Worm (Caenorhabditis elegans): ENCODE data around the gene F28B12.6.

F28B12.6 gene

DNA sequence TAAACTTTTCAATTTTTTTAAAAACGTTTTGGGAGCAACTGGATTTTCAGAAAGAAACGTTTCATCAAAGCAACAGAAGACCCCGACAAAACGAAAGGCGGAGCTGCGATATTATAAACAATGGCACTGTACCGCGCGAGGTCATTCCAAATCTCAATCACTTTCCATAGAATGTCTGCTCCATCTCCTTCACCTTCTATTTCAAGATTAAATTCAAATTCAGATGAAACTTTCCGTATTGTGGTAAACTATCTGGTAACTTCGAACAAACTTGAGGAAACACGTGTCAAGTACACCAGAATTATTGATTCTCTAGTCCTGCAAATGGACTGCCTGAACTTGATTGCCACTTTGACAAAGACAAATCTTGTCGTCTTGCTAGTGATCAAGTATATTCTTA lies at the start of gene F28B12.6:
Gene F28B12.6 (plus strand): TSS at position 49 of the 400 bp plus-strand sequence.
- no peak for TF ChIP-seq dao-5 (tag; optimal IDR thresholded peaks at IDR 0.05)

DNA sequence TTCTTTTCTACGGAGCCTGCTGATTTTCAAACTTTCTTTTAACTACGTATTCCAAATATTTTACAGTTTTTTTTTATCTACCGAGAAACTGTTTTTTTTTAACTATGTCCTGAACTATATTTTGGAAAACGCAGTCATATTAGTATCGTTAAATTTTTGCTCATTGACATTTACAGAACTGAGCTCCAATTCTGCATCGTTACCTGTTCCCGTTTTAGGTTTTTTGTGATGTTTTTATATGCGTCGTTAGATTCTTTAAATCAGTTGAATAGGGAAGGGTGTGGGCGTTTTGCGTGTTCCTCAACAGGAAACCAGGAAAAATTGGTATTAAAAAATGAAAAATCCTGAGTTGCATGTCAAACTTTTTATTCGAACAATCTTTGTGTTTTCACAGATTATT lies 47.9 kb upstream of the F28B12.6 start:
- TF ChIP-seq him-1 (tag; optimal IDR thresholded peaks at IDR 0.05) (no peak), W03F9.2 (tag; optimal IDR thresholded peaks at IDR 0.05) (no peak), dao-5 (tag; optimal IDR thresholded peaks at IDR 0.05) (no peak)

ce11 chrII:5895870-5896269 lies 44.8 kb upstream of the F28B12.6 start, which contains the start of gene F59G1.4:
Gene F59G1.4 (plus strand): TSS chrII:5896170.
- TF ChIP-seq W03F9.2 (tag; optimal IDR thresholded peaks at IDR 0.05) (no peak), dao-5 (tag; optimal IDR thresholded peaks at IDR 0.05) (no peak), him-1 (tag; optimal IDR thresholded peaks at IDR 0.05) (no peak)

- TF ChIP-seq dao-5 (tag; optimal IDR thresholded peaks at IDR 0.05) (no peak), him-1 (tag; optimal IDR thresholded peaks at IDR 0.05) (no peak), W03F9.2 (tag; optimal IDR thresholded peaks at IDR 0.05) (no peak)
These were observed 44.2 kb upstream of the F28B12.6 start for ce11 chrII:5896512-5896911.

DNA sequence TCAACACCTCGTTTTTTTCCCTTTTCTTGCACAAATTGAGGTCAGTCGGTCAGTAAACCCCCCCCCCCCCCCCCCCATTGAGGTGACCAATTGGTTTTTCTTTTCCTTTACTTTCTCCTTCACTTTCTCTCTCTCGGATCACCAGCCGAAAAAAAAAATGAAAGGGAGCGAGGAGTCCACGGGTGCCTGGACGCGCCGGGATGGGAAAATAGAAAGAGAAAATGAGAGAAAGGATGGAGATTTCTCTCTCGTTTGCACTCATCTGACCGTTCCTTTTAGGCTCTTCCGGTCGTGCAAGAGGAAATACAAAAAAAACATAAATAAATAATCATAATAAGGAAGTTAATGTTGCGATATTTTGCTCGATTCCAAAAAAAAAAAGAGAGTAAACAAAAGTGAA lies 41.6 kb upstream of the F28B12.6 start:
- TF ChIP-seq him-1 (tag; optimal IDR thresholded peaks at IDR 0.05) = no peak
- no peak for TF ChIP-seq dao-5 (tag; optimal IDR thresholded peaks at IDR 0.05)
- no peak for TF ChIP-seq W03F9.2 (tag; optimal IDR thresholded peaks at IDR 0.05)

ce11 chrII:5899865-5900486 lies 40.7 kb upstream of the F28B12.6 start:
- TF ChIP-seq dao-5 (tag; optimal IDR thresholded peaks at IDR 0.05) = no peak
- no peak for TF ChIP-seq him-1 (tag; optimal IDR thresholded peaks at IDR 0.05)
- peak; percentile 16 for TF ChIP-seq W03F9.2 (tag; optimal IDR thresholded peaks at IDR 0.05)

ce11 chrII:5901407-5902026 lies 39.1 kb upstream of the F28B12.6 start:
- no peak for TF ChIP-seq dao-5 (tag; optimal IDR thresholded peaks at IDR 0.05)
- TF ChIP-seq W03F9.2 (tag; optimal IDR thresholded peaks at IDR 0.05) = no peak
- no peak for TF ChIP-seq him-1 (tag; optimal IDR thresholded peaks at IDR 0.05)

- TF ChIP-seq him-1 (tag; optimal IDR thresholded peaks at IDR 0.05) (no peak), W03F9.2 (tag; optimal IDR thresholded peaks at IDR 0.05) (no peak), dao-5 (tag; optimal IDR thresholded peaks at IDR 0.05) (no peak)
These were observed 38.5 kb upstream of the F28B12.6 start for ce11 chrII:5902139-5902538.

- TF ChIP-seq W03F9.2 (tag; optimal IDR thresholded peaks at IDR 0.05) (no peak), him-1 (tag; optimal IDR thresholded peaks at IDR 0.05) (no peak), dao-5 (tag; optimal IDR thresholded peaks at IDR 0.05) (no peak)
These were observed 36.4 kb upstream of the F28B12.6 start, which contains the start of gene tsp-18 for ce11 chrII:5904252-5904651. Gene tsp-18 (plus strand): TSS chrII:5904552.

DNA sequence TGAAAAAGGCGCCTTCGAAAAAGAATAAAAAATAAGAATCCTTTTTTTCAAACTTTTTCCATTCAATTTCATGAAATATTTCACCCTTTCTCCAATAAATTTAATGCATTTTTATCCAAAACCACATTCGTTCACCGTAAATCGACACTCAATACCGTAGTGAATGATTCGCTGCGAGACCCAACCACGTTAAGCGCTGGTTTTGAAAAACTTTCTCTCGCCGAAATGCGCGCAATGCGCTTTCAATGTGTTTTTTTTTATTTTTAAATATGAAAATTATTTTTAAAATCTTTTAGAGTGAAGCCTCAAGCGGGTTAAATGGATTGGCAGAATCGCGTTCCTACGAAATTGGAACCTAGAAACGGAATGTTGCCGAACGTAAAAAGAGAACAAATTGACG lies 34.4 kb upstream of the F28B12.6 start, which contains the start of gene F59G1.8:
Gene F59G1.8 (plus strand): TSS at position 293 of the 400 bp plus-strand sequence.
- TF ChIP-seq dao-5 (tag; optimal IDR thresholded peaks at IDR 0.05) (no peak), him-1 (tag; optimal IDR thresholded peaks at IDR 0.05) (no peak), W03F9.2 (tag; optimal IDR thresholded peaks at IDR 0.05) (no peak)

- TF ChIP-seq him-1 (tag; optimal IDR thresholded peaks at IDR 0.05) = no peak
These were observed 33.2 kb upstream of the F28B12.6 start, which contains the start of gene vps-35 for ce11 chrII:5907482-5907881. Gene vps-35 (plus strand): TSS chrII:5907816.

ce11 chrII:5911274-5911673 lies 29.4 kb upstream of the F28B12.6 start, which contains the start of gene cgt-3:
Gene cgt-3 (plus strand): TSS chrII:5911324.
- TF ChIP-seq dao-5 (tag; optimal IDR thresholded peaks at IDR 0.05) (no peak), him-1 (tag; optimal IDR thresholded peaks at IDR 0.05) (no peak), W03F9.2 (tag; optimal IDR thresholded peaks at IDR 0.05) (no peak)

DNA sequence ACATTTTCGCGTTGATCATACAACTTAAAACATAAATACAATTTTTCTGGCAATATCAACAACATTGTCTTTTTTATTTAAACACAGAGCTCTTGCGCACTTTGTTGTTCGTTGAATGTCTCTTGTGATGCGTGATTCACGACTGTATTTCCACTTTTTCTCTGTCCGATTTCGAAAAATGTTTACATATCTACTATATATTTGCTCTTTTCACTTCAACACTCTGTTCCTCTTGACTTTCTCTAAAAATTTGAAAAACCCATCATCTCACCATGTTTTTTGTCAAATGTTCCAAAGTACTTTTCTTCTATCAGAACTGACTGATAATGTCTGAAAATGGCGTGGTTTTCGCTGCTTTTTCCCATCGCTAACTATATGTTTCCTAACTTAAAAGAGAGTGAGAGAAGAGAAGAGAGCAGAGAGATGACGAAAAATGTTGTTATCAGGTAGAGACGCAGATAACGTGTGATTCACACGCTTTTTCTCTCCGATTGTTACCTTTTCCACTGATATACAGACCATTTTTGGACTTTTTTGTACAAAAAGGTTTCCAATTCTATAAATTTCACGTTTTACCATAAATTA lies 28.6 kb upstream of the F28B12.6 start:
- no peak for TF ChIP-seq him-1 (tag; optimal IDR thresholded peaks at IDR 0.05)
- TF ChIP-seq W03F9.2 (tag; optimal IDR thresholded peaks at IDR 0.05) = no peak
- TF ChIP-seq dao-5 (tag; optimal IDR thresholded peaks at IDR 0.05) = no peak

ce11 chrII:5913897-5914296 lies 26.8 kb upstream of the F28B12.6 start:
- TF ChIP-seq W03F9.2 (tag; optimal IDR thresholded peaks at IDR 0.05) = no peak
- no peak for TF ChIP-seq him-1 (tag; optimal IDR thresholded peaks at IDR 0.05)
- no peak for TF ChIP-seq dao-5 (tag; optimal IDR thresholded peaks at IDR 0.05)
